Worm (Caenorhabditis elegans) whole organism, L3 larva: ENCODE measurements around the gene catp-5.
A peak's percentile ranks its signal among the peaks of the same experiment; 100 is the strongest.

ENCODE experiments used
- R02D3.7 ChIP-seq: fragments of 150-350 bp; optimal IDR thresholded peaks from 2 replicates; lab custom pipeline; 2014; ENCODE audit warnings: missing biosample characterization, missing genetic modification characterization
- ZK546.5 ChIP-seq: sonication (generic microtip); optimal IDR thresholded peaks from 2 replicates; lab custom pipeline; 2017; ENCODE audit warnings: missing biosample characterization, missing genetic modification characterization
- ceh-16 ChIP-seq: sonication (generic microtip); optimal IDR thresholded peaks from 2 replicates; lab custom pipeline; 2017; ENCODE audit warnings: missing biosample characterization, missing genetic modification characterization
- ceh-28 ChIP-seq: fragments of 150-350 bp; optimal IDR thresholded peaks from 2 replicates; lab custom pipeline; 2014; ENCODE audit warnings: missing biosample characterization, missing genetic modification reagents, missing genetic modification characterization
- ceh-9 ChIP-seq: sonication (generic microtip); optimal IDR thresholded peaks from 2 replicates; lab custom pipeline; 2018; ENCODE audit warnings: missing biosample characterization, missing genetic modification characterization
- elt-1 ChIP-seq: fragments of 150-350 bp; optimal IDR thresholded peaks from 2 replicates; lab custom pipeline; 2014; ENCODE audit warnings: missing biosample characterization, missing genetic modification characterization
- elt-2 ChIP-seq: sonication (generic microtip); optimal IDR thresholded peaks from 2 replicates; lab custom pipeline; 2016; ENCODE audit warnings: missing genetic modification reagents, mild to moderate bottlenecking, missing genetic modification characterization, missing compliant biosample characterization
- elt-3 ChIP-seq, 3 experiments: fragments of 150-350 bp in 1 of 3; sonication (generic microtip) in 2 of 3; optimal IDR thresholded peaks; 2 replicates in 2 of 3; 4 replicates in 1 of 3; lab custom pipeline; 2014 to 2017; ENCODE audit warnings: missing biosample characterization in 3 of 3, missing genetic modification characterization in 3 of 3
- fkh-2 ChIP-seq: fragments of 150-350 bp; optimal IDR thresholded peaks from 2 replicates; lab custom pipeline; 2014; ENCODE audit warnings: missing biosample characterization, missing genetic modification reagents, missing genetic modification characterization
- lin-15B ChIP-seq: fragments of 150-350 bp; optimal IDR thresholded peaks from 2 replicates; lab custom pipeline; 2014; ENCODE audit warnings: missing biosample characterization, missing genetic modification characterization
- lin-39 ChIP-seq: fragments of 150-350 bp; optimal IDR thresholded peaks from 2 replicates; lab custom pipeline; 2018; ENCODE audit warnings: missing biosample characterization, missing genetic modification reagents, missing genetic modification characterization
- lsy-12 ChIP-seq: sonication (generic microtip); optimal IDR thresholded peaks from 2 replicates; lab custom pipeline; 2016; ENCODE audit warnings: mild to moderate bottlenecking, missing genetic modification characterization, missing compliant biosample characterization
- mdl-1 ChIP-seq: fragments of 150-350 bp; optimal IDR thresholded peaks from 2 replicates; lab custom pipeline; 2014; ENCODE audit warnings: missing biosample characterization, missing genetic modification characterization
- mml-1 ChIP-seq: fragments of 150-350 bp; sonication (generic microtip); optimal IDR thresholded peaks from 3 replicates; lab custom pipeline; 2014; ENCODE audit warnings: missing biosample characterization, missing genetic modification characterization
- nfya-1 ChIP-seq: sonication (generic microtip); optimal IDR thresholded peaks from 2 replicates; lab custom pipeline; 2017; ENCODE audit warnings: missing genetic modification characterization, mild to moderate bottlenecking, missing compliant biosample characterization, antibody characterized with exemption, moderate library complexity; ENCODE audit not compliant: insufficient read depth
- nhr-11 ChIP-seq: fragments of 150-350 bp; optimal IDR thresholded peaks from 2 replicates; lab custom pipeline; 2014; ENCODE audit warnings: missing biosample characterization, missing genetic modification characterization
- nhr-12 ChIP-seq: fragments of 150-350 bp; optimal IDR thresholded peaks from 2 replicates; lab custom pipeline; 2014; ENCODE audit warnings: missing biosample characterization, missing genetic modification characterization
- nhr-237 ChIP-seq: fragments of 150-350 bp; optimal IDR thresholded peaks from 2 replicates; lab custom pipeline; 2014; ENCODE audit warnings: missing biosample characterization, missing genetic modification characterization
- nhr-28 ChIP-seq: fragments of 150-350 bp; optimal IDR thresholded peaks from 2 replicates; lab custom pipeline; 2014; ENCODE audit warnings: missing biosample characterization, missing genetic modification characterization
- nhr-67 ChIP-seq: fragments of 150-350 bp; optimal IDR thresholded peaks from 2 replicates; lab custom pipeline; 2014; ENCODE audit warnings: missing biosample characterization, missing genetic modification characterization
- nhr-76 ChIP-seq: fragments of 150-350 bp; sonication (generic microtip); optimal IDR thresholded peaks from 5 replicates; lab custom pipeline; 2014; ENCODE audit warnings: missing biosample characterization, missing genetic modification characterization
- nhr-77 ChIP-seq: fragments of 150-350 bp; optimal IDR thresholded peaks from 2 replicates; lab custom pipeline; 2014; ENCODE audit warnings: missing biosample characterization, missing genetic modification characterization
- pha-4 ChIP-seq: fragments of 150-350 bp; optimal IDR thresholded peaks from 2 replicates; lab custom pipeline; 2014; ENCODE audit warnings: missing biosample characterization, missing genetic modification reagents, missing genetic modification characterization
- pqm-1 ChIP-seq: fragments of 150-350 bp; optimal IDR thresholded peaks from 2 replicates; lab custom pipeline; 2017; ENCODE audit warnings: missing biosample characterization, missing genetic modification characterization, inconsistent platforms
- skn-1 ChIP-seq: fragments of 150-350 bp; optimal IDR thresholded peaks from 2 replicates; lab custom pipeline; 2014; ENCODE audit warnings: missing biosample characterization, missing genetic modification characterization
- snpc-4 ChIP-seq: fragments of 150-350 bp; optimal IDR thresholded peaks from 2 replicates; lab custom pipeline; 2014; ENCODE audit warnings: missing biosample characterization, missing genetic modification characterization
- unc-39 ChIP-seq: sonication (generic microtip); optimal IDR thresholded peaks from 4 replicates; lab custom pipeline; 2017; ENCODE audit warnings: missing biosample characterization, missing genetic modification characterization
- unc-62 ChIP-seq: fragments of 150-350 bp; sonication (generic microtip); optimal IDR thresholded peaks from 4 replicates; lab custom pipeline; 2014; ENCODE audit warnings: missing biosample characterization, missing genetic modification reagents, missing genetic modification characterization
- ztf-11 ChIP-seq: fragments of 150-350 bp; optimal IDR thresholded peaks from 2 replicates; lab custom pipeline; 2014; ENCODE audit warnings: missing biosample characterization, missing genetic modification characterization

The catp-5 gene

DNA sequence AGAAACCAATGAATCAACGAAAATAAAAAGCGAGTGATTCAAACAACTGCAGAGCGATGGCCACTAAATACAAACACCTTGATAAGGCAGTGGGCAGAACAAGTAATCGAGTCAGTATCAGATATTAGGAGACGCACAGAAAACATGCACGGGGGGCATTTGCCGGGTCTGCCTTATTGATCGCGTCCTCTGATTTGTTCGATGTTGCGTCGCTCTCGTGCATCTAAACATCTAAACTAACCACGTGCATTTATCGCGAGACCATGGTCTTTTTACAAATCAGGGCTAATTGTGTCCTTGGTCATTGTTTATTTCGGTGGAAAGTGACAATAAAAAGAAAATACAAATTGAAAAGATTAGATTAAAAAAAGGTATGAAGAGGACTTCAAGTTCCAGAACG lies 14.7 kb downstream of the catp-5 start, which contains the start of gene K07E3.4 (continued):
- peak; percentile 78 for TF ChIP-seq elt-2

DNA sequence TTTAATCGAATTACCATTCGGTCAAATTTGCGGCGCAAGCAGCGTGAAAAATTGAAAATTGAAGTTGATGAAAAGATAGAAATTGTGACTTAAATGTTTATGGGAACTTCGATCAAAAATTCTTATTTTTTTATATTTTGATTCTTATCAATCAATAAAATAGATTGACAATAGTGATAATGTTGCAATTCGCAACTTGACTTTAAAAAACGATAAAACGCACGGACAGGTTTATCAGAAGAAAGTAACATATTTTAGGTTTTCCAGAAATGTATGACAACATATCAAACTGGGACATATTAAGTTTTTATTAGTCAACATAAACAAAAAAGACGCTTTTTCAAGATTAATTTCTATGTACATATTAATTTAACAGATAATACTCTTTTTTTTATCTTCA lies 15.3 kb downstream of the catp-5 start:
- TF ChIP-seq elt-2, result peak; percentile 26
- no peak for TF ChIP-seq lsy-12

DNA sequence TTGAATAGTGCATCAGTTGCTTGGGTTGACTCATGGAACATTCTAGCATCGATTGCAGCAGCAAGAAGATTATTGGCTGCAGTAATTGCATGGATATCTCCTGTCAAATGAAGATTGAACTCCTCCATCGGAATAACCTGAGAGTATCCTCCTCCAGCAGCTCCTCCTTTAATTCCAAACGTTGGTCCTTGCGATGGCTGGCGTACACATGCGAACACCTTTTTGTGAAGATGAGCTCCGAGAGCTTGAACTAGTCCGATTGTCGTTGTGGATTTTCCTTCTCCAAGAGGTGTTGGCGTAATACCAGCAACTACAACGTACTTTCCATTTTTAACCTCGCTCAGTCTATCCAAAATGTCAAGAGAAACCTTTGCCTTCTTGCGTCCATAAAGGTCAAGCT lies 16.0 kb downstream of the catp-5 start:
- TF ChIP-seq mdl-1 (tag; lab: Kevin White, UChicago), result no peak
- TF ChIP-seq nhr-12 (tag; lab: Kevin White, UChicago), result no peak
- no peak for TF ChIP-seq elt-2
- no peak for TF ChIP-seq lin-39 (tag; lab: Kevin White, UChicago)
- TF ChIP-seq nhr-77 (tag; lab: Kevin White, UChicago), result no peak
- no peak for TF ChIP-seq skn-1
- TF ChIP-seq unc-39 (tag; lab: Kevin White, UChicago), result no peak
- TF ChIP-seq nhr-11 (tag; lab: Kevin White, UChicago), result no peak
- no peak for TF ChIP-seq nhr-28 (tag; lab: Kevin White, UChicago)
- TF ChIP-seq ZK546.5 (tag; lab: Kevin White, UChicago), result no peak
- TF ChIP-seq nhr-67 (tag; lab: Kevin White, UChicago), result no peak
- no peak for TF ChIP-seq snpc-4
- TF ChIP-seq ceh-16 (tag; lab: Kevin White, UChicago), result no peak
- no peak for TF ChIP-seq mml-1 (tag; lab: Kevin White, UChicago)
- no peak for TF ChIP-seq lin-15B (tag; lab: Kevin White, UChicago)
- no peak for TF ChIP-seq unc-62
- TF ChIP-seq fkh-2 (tag; lab: Kevin White, UChicago), result no peak
- TF ChIP-seq elt-3 (tag; optimal IDR thresholded peaks at IDR 0.05; lab: Kevin White, UChicago), result no peak
- TF ChIP-seq ceh-28, result no peak
- TF ChIP-seq lsy-12, result no peak

DNA sequence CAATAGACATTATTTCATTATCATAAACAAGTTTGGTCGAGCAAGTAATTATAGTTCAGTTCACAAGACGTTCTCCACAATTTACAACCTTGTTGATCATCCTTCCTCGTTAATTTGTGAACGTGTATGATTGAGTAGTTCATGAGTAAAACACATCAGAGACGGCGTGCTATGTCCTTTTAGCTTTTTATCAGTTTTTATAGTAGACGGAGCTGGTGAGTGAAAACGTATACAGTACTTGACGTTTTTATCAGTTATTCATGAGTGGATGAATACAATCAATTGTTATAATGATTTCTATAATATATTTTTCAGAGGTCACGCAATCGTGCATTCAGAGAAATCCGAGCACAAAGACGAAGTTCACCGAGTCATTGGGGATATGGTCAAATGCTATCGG lies 19.8 kb downstream of the catp-5 start:
- TF ChIP-seq pha-4 (peak; percentile 2), pqm-1 (tag; lab: Kevin White, UChicago) (peak; percentile 71), elt-2 (peak; percentile 54), nhr-237 (tag; lab: Kevin White, UChicago) (no peak)

DNA sequence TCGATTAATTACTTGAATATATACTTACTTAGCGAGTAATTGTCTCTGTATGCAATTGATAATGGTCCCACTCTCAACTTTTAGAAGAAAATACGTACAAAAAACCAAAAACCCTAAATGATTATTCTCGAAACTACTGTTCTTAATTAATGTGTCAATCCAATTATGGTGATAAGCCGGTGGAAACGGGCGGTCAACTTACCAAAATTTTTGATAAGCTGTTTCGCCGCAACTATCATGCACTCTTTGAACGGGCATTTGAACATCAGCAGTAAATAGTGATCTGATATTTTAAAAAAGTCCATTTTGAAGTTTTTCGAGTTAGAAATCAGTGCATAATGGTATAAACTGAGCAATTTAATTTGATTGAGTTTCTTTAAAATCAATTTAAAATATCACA lies 20.3 kb downstream of the catp-5 start:
- TF ChIP-seq elt-2, result peak; percentile 65
- no peak for TF ChIP-seq ztf-11 (tag; lab: Kevin White, UChicago)

DNA sequence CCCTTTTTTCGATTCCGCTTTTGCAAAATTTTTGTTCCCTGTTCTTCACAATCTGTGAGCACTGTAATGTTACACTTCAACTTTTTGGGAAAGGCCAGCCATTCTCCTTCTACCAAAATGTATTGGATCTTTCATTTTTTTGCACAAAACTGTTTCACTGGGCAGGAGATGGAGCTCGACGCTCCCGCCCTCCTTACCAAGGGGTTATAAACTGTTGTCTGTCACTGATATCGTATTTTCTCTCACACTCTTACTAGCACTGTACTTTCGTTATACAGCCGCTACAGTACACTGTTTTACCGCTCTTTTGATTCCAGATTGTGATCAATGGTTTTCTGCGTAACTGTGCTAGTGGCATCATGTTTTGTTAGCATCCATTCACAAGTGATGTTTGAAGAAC lies 20.9 kb downstream of the catp-5 start, which contains the start of gene C46F2.1:
TSS of gene C46F2.1 (plus strand) at position 301 of the 400 bp plus-strand sequence.
- TF ChIP-seq lin-15B (tag; lab: Kevin White, UChicago) (no peak), nhr-76 (tag; lab: Kevin White, UChicago) (no peak), R02D3.7 (tag; lab: Kevin White, UChicago) (no peak), lsy-12 (no peak), snpc-4 (no peak), pqm-1 (tag; lab: Kevin White, UChicago) (peak; percentile 61), nhr-77 (tag; lab: Kevin White, UChicago) (no peak), elt-1 (tag; lab: Kevin White, UChicago) (no peak), ceh-9 (no peak), ZK546.5 (tag; lab: Kevin White, UChicago) (no peak), elt-2 (peak; percentile 33), mdl-1 (tag; lab: Kevin White, UChicago) (no peak)
- TF ChIP-seq, all 47 proteins: peak for 2

DNA sequence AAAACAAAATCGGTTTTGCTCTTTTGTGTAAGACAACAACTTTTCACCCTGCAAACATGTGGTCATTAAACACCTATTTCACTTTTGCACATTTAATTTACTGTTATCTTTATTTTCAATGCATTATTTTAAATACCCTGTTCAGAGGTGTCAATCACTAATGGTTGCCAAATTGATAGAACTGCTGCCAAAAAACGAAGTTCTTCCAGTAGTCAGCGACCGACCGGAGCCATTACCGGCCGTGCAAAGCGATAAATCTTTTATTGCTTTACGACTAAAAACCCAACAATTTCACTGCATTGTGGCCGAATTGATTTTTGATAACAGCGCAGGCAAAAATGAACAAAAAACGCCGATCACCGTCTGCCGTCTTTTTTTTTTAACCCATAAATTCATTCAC lies 24.1 kb downstream of the catp-5 start:
- no peak for TF ChIP-seq mml-1 (tag; lab: Kevin White, UChicago)
- TF ChIP-seq ztf-11 (tag; lab: Kevin White, UChicago), result no peak
- TF ChIP-seq skn-1, result no peak
- peak; percentile 83 for TF ChIP-seq elt-2
- TF ChIP-seq nhr-67 (tag; lab: Kevin White, UChicago), result no peak

DNA sequence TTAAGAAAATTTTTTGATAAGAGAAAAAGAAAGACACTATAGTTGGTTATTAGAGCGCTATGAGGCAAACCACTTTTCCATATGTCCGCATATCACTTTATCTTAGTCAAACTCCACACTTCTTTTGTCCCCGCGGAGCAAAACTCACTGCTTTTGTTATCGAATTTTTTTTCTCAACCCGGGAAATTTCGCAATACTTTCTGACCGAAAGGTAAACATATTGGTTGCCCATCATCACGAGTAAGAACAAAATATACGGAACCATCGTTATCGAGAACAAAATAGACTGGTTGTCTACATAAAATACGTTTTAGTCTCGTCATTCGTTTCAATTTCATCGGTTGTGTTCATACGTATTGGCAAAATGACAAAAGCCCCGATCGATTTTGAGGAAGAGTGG lies 29.4 kb downstream of the catp-5 start, which contains the start of gene C18A11.1:
TSS of gene C18A11.1 (plus strand) at position 36 of the 400 bp plus-strand sequence.
- TF ChIP-seq pha-4 (peak; percentile 79), ZK546.5 (tag; lab: Kevin White, UChicago) (no peak), elt-2 (peak; percentile 86), pqm-1 (tag; lab: Kevin White, UChicago) (peak; percentile 77), nfya-1 (tag; lab: Kevin White, UChicago) (peak; percentile 10), ceh-28 (peak; percentile 56), ztf-11 (tag; lab: Kevin White, UChicago) (no peak)
- TF ChIP-seq, all 47 proteins: peak for 5
